Worm (Caenorhabditis elegans) whole organism, L1 larva: ENCODE results near the gene T22B7.7.

Experiments
- C04F5.9 ChIP-seq: sonication (generic microtip); optimal IDR thresholded peaks from 2 replicates; lab custom pipeline; 2016; ENCODE audit warnings: missing genetic modification characterization, missing compliant biosample characterization
- efl-1 ChIP-seq, 4 experiments: fragments of 150-350 bp; optimal IDR thresholded peaks in 3 of 4; peaks in 1 of 4; 1 replicate in 1 of 4; 2 replicates in 3 of 4; lab custom pipeline; 2014; ENCODE audit warnings: missing biosample characterization in 2 of 4, missing genetic modification characterization in 2 of 4, missing genetic modification reagents in 2 of 4
- elt-3 ChIP-seq, 6 experiments: fragments of 150-350 bp in 1 of 6; sonication (generic microtip); optimal IDR thresholded peaks; 2 replicates each; lab custom pipeline; 2017 to 2018; ENCODE audit warnings: missing biosample characterization in 6 of 6, missing genetic modification characterization in 6 of 6, inconsistent platforms in 1 of 6
- nhr-237 ChIP-seq: fragments of 150-350 bp; optimal IDR thresholded peaks from 2 replicates; lab custom pipeline; 2014; ENCODE audit warnings: missing biosample characterization, missing genetic modification characterization
- nhr-76 ChIP-seq: sonication (generic microtip); optimal IDR thresholded peaks from 2 replicates; lab custom pipeline; 2017; ENCODE audit warnings: missing biosample characterization, missing genetic modification characterization
- snpc-4 ChIP-seq: fragments of 150-350 bp; optimal IDR thresholded peaks from 2 replicates; lab custom pipeline; 2014; ENCODE audit warnings: missing biosample characterization, missing genetic modification characterization
- sox-4 ChIP-seq: sonication (generic microtip); optimal IDR thresholded peaks from 2 replicates; lab custom pipeline; 2016; ENCODE audit warnings: missing genetic modification characterization, missing compliant biosample characterization
- tbx-2 ChIP-seq: sonication (generic microtip); optimal IDR thresholded peaks from 2 replicates; lab custom pipeline; 2016; ENCODE audit warnings: missing genetic modification characterization, missing compliant biosample characterization
- unc-62 ChIP-seq: fragments of 150-350 bp; optimal IDR thresholded peaks from 2 replicates; lab custom pipeline; 2014; ENCODE audit warnings: missing biosample characterization, missing genetic modification reagents, missing genetic modification characterization
- xbp-1 ChIP-seq: sonication (generic microtip); optimal IDR thresholded peaks from 2 replicates; lab custom pipeline; 2016; ENCODE audit warnings: missing genetic modification characterization, missing compliant biosample characterization
- zip-4 ChIP-seq: fragments of 200-800 bp; sonication (Bioruptor generic); optimal IDR thresholded peaks from 2 replicates; lab custom pipeline; 2018; ENCODE audit warnings: mild to moderate bottlenecking, missing genetic modification characterization, moderate library complexity, missing compliant biosample characterization

DNA sequence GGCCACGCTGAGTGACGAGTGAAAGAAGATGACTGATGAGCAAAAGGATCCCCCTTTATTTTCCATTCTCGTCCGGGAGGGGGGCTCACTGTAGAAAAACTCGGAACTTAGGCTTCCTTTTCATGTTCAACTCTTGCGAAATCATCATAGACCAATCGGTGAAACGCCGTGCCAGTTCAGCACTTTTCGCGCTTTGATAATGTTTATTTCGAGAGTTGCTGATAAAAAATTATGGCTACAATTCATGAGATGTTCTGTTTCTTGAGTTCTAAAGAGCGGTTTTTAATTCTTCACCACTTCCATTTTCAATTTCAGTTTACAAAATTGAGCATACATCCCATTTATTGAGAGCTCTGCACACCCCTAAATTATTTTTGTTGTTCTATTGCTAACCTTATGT, 17.0 kb upstream of the T22B7.7 start:
- no peak for TF ChIP-seq nhr-237
- no peak for TF ChIP-seq unc-62 (GFP tag; lab: Kevin White, UChicago)
- TF ChIP-seq snpc-4 (tag; lab: Kevin White, UChicago), result no peak
- TF ChIP-seq zip-4 (GFP tag; lab: Kevin White, UChicago), result no peak
- no peak for TF ChIP-seq tbx-2 (tag; lab: Kevin White, UChicago)
- TF ChIP-seq C04F5.9 (tag; lab: Kevin White, UChicago), result no peak
- TF ChIP-seq nhr-76 (tag; lab: Kevin White, UChicago), result no peak
- TF ChIP-seq xbp-1 (tag; lab: Kevin White, UChicago), result no peak
- no peak for TF ChIP-seq sox-4
- no peak for TF ChIP-seq elt-3 (tag; optimal IDR thresholded peaks at IDR 0.05; lab: Kevin White, UChicago)
- no peak for TF ChIP-seq efl-1 (optimal IDR thresholded peaks at IDR 0.05; lab: Kevin White, UChicago)
- TF ChIP-seq efl-1 (GFP tag; optimal IDR thresholded peaks at IDR 0.05 in 1 of 2; lab: Kevin White, UChicago), result no peak
